Worm (Caenorhabditis elegans) whole organism, midembryonic: ENCODE results near the gene F35H12.6.

Experiments
- T22C8.4 ChIP-seq: fragments of 200-800 bp; sonication (Bioruptor generic); IDR thresholded peaks from 2 replicates; pipeline ENCODE4 v1.3.6; 2022; ENCODE audit warnings: missing genetic modification characterization, missing compliant biosample characterization
- cog-1 ChIP-seq: sonication (generic microtip); optimal IDR thresholded peaks from 2 replicates; lab custom pipeline; 2016; ENCODE audit warnings: missing genetic modification characterization, missing compliant biosample characterization
- flt-1 ChIP-seq: fragments of 200-800 bp; sonication (Bioruptor generic); IDR thresholded peaks from 2 replicates; pipeline ENCODE4 v1.3.6; 2022; ENCODE audit warnings: missing genetic modification characterization, missing compliant biosample characterization
- klf-2 ChIP-seq: fragments of 200-800 bp; sonication (Bioruptor generic); conservative IDR thresholded peaks from 2 replicates; pipeline ENCODE4 v1.3.6; 2022; ENCODE audit warnings: missing genetic modification reagents, missing genetic modification characterization, missing compliant biosample characterization
- ref-1 ChIP-seq: fragments of 200-800 bp; sonication (Bioruptor generic); conservative IDR thresholded peaks from 2 replicates; pipeline ENCODE4 v1.3.6; 2022; ENCODE audit warnings: missing genetic modification reagents, missing genetic modification characterization, missing compliant biosample characterization
- tab-1 ChIP-seq: fragments of 200-800 bp; sonication (Bioruptor generic); IDR thresholded peaks from 2 replicates; pipeline ENCODE4 v1.3.6; 2022; ENCODE audit warnings: missing genetic modification characterization, missing compliant biosample characterization
- ztf-23 ChIP-seq: fragments of 200-800 bp; sonication (Bioruptor generic); IDR thresholded peaks from 2 replicates; pipeline ENCODE4 v1.3.6; 2022; ENCODE audit warnings: missing genetic modification reagents, missing genetic modification characterization, missing compliant biosample characterization
- ztf-29 ChIP-seq: fragments of 200-800 bp; sonication (Bioruptor generic); IDR thresholded peaks from 2 replicates; pipeline ENCODE4 v1.3.6; 2022; ENCODE audit warnings: missing genetic modification reagents, missing genetic modification characterization, missing compliant biosample characterization

DNA sequence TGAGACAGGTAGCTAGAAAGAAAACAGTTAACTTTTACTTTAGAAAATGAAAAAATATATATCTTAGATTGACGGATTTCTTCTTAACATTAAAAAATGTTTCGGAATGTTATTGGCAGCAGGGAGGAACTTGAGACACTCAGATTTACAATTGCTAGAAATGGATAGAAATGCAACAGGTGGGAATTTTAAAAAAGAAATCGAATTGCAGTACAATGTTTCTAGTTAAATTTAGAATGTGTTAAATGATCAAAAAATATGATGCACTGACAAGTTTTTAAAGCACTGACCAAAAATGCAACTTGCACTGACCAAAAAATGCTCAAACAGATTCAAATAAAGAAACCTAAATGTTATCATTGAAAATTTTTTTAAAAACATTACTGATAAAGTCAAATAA lies 13.0 kb downstream of the F35H12.6 start:
- TF ChIP-seq klf-2 (no peak), flt-1 (GFP tag; lab: Robert Waterston, UW) (no peak), T22C8.4 (GFP tag; lab: Robert Waterston, UW) (no peak), tab-1 (GFP tag; lab: Robert Waterston, UW) (no peak), ztf-23 (GFP tag; lab: Robert Waterston, UW) (no peak), ztf-29 (GFP tag; lab: Robert Waterston, UW) (no peak), cog-1 (no peak), ref-1 (GFP tag; lab: Robert Waterston, UW) (no peak)
